Fruit fly (Drosophila melanogaster): Measurements from ENCODE around the gene Aplip1.

The Aplip1 gene

dm6 chr3L:1206682-1207421, 10.7 kb downstream of the Aplip1 start, which contains the start of gene LysB (continued):
- TF ChIP-seq kah (GFP tag; optimal IDR thresholded peaks at IDR 0.05), result no peak
- TF ChIP-seq chif (GFP tag; optimal IDR thresholded peaks at IDR 0.05), result peak in 1 of 2 experiments; percentile 14
- TF ChIP-seq CG2712 (tag; optimal IDR thresholded peaks at IDR 0.05), result peak; percentile 9
- TF ChIP-seq Tbp (GFP tag; optimal IDR thresholded peaks at IDR 0.05), result no peak
- 0 out of 3 replicates have a peak, but pooled peaks have one; percentile 18 for TF ChIP-seq CG6791 (GFP tag; IDR thresholded peaks at IDR 0.05; ENCODE audit: partially characterized antibody)
- TF ChIP-seq CG4360 (GFP tag; IDR thresholded peaks at IDR 0.05), result no peak
- peak; percentile 45; the same call in 1 of the 2 replicates for TF ChIP-seq Bgb (GFP tag; IDR thresholded peaks at IDR 0.05; ENCODE audit: partially characterized antibody)
- no peak for TF ChIP-seq luna (GFP tag; optimal IDR thresholded peaks at IDR 0.05)
- TF ChIP-seq vvl (GFP tag; IDR thresholded peaks at IDR 0.05), result 0 out of 2 replicates have a peak, but pooled peaks have one; percentile 30
- TF ChIP-seq seq (GFP tag; IDR thresholded peaks at IDR 0.05), result no peak
- peak; percentile 64 for TF ChIP-seq Neu2 (GFP tag; optimal IDR thresholded peaks at IDR 0.05; ENCODE audit: borderline replicate concordance)
- TF ChIP-seq CG15073 (GFP tag; optimal IDR thresholded peaks at IDR 0.05), result no peak
- peak; percentile 80 for TF ChIP-seq HmgZ (tag; optimal IDR thresholded peaks at IDR 0.05)
- TF ChIP-seq ro (GFP tag; IDR thresholded peaks at IDR 0.05), result no peak
- TF ChIP-seq peb (GFP tag; IDR thresholded peaks at IDR 0.05), result no peak
- TF ChIP-seq CG2199 (GFP tag; IDR thresholded peaks at IDR 0.05), result peak; percentile 37; the same call in 1 of the 3 replicates
- no peak for TF ChIP-seq CG4328 (GFP tag; optimal IDR thresholded peaks at IDR 0.05)
- TF ChIP-seq Sox102F (GFP tag; optimal IDR thresholded peaks at IDR 0.05), result no peak
- TF ChIP-seq Myb (GFP tag; optimal IDR thresholded peaks at IDR 0.05), result peak; percentile 43
- peak; percentile 66 for TF ChIP-seq stwl (tag; optimal IDR thresholded peaks at IDR 0.05)
- no peak for TF ChIP-seq CG8765 (GFP tag; IDR thresholded peaks at IDR 0.05)
- TF ChIP-seq E2f2 (GFP tag; IDR thresholded peaks at IDR 0.05), result peak; percentile 66
- no peak for TF ChIP-seq CG11093 (GFP tag; IDR thresholded peaks at IDR 0.05)
- TF ChIP-seq NfI (GFP tag; optimal IDR thresholded peaks at IDR 0.05), result no peak
- no peak for TF ChIP-seq Mrtf (GFP tag; IDR thresholded peaks at IDR 0.05)
- TF ChIP-seq Rfx (GFP tag; IDR thresholded peaks at IDR 0.05), result peak; percentile 17; the same call in 1 of the 2 replicates
- peak; percentile 79 for TF ChIP-seq HmgD (GFP tag; optimal IDR thresholded peaks at IDR 0.05)
- TF ChIP-seq CG13287 (GFP tag; IDR thresholded peaks at IDR 0.05; ENCODE audit: partially characterized antibody), result 0 out of 2 replicates have a peak, but pooled peaks have one; percentile 12
- TF ChIP-seq nmo (GFP tag; optimal IDR thresholded peaks at IDR 0.05), result peak; percentile 6
- peak; percentile 16 for TF ChIP-seq CG7987 (GFP tag; optimal IDR thresholded peaks at IDR 0.05)
- no peak for TF ChIP-seq CG9797 (GFP tag; optimal IDR thresholded peaks at IDR 0.05)
- TF ChIP-seq crp (GFP tag; optimal IDR thresholded peaks at IDR 0.05), result no peak
- peak; percentile 59 for TF ChIP-seq Dp (GFP tag; optimal IDR thresholded peaks at IDR 0.05)
- no peak for TF ChIP-seq ewg (GFP tag; optimal IDR thresholded peaks at IDR 0.05)
- peak; percentile 16; the same call in 1 of the 2 replicates for TF ChIP-seq CG6272 (GFP tag; IDR thresholded peaks at IDR 0.05)
- TF ChIP-seq CG15479 (GFP tag; optimal IDR thresholded peaks at IDR 0.05), result no peak
- peak in 1 of 2 experiments; percentile 30 for TF ChIP-seq Pdp1 (GFP tag; optimal IDR thresholded peaks at IDR 0.05)
- TF ChIP-seq sd (tag; optimal IDR thresholded peaks at IDR 0.05), result peak; percentile 30
- TF ChIP-seq CoRest (tag; optimal IDR thresholded peaks at IDR 0.05), result peak; percentile 21
- no peak for TF ChIP-seq Meics (GFP tag; optimal IDR thresholded peaks at IDR 0.05)
- TF ChIP-seq Jarid2 (GFP tag; optimal IDR thresholded peaks at IDR 0.05), result peak; percentile 4
- no peak for TF ChIP-seq CG13775 (GFP tag; optimal IDR thresholded peaks at IDR 0.05)
- TF ChIP-seq sob (GFP tag; IDR thresholded peaks at IDR 0.05), result no peak
- TF ChIP-seq Nf-YA (GFP tag; IDR thresholded peaks at IDR 0.05), result no peak
- TF ChIP-seq maf-S (GFP tag; optimal IDR thresholded peaks at IDR 0.05), result no peak
- no peak for TF ChIP-seq gsb (GFP tag; IDR thresholded peaks at IDR 0.05)
- TF ChIP-seq CG16815 (GFP tag; optimal IDR thresholded peaks at IDR 0.05), result no peak
- peak; percentile 37 for TF ChIP-seq Lhr (GFP tag; optimal IDR thresholded peaks at IDR 0.05)

All from whole organism, embryonic.